Worm (Caenorhabditis elegans): Measurements from ENCODE around the gene fbxa-29.

- TF ChIP-seq skn-1 (tag; optimal IDR thresholded peaks at IDR 0.05) (no peak), R02D3.7 (tag; optimal IDR thresholded peaks at IDR 0.05) (no peak), fos-1 (tag; optimal IDR thresholded peaks at IDR 0.05) (no peak), egl-27 (tag; optimal IDR thresholded peaks at IDR 0.05) (no peak), ama-1 (optimal IDR thresholded peaks at IDR 0.05) (no peak), nhr-12 (tag; optimal IDR thresholded peaks at IDR 0.05) (no peak), aly-2 (tag; optimal IDR thresholded peaks at IDR 0.05) (no peak), elt-3 (tag; optimal IDR thresholded peaks at IDR 0.05) (no peak)
Observed at ce11 chrIII:1243199-1243598, 30.3 kb downstream of the fbxa-29 start, which contains the start of gene fbxa-63.

All from whole organism, L2 larva.